Fruit fly (Drosophila melanogaster): ENCODE measurements around the gene CG14506.

DNA sequence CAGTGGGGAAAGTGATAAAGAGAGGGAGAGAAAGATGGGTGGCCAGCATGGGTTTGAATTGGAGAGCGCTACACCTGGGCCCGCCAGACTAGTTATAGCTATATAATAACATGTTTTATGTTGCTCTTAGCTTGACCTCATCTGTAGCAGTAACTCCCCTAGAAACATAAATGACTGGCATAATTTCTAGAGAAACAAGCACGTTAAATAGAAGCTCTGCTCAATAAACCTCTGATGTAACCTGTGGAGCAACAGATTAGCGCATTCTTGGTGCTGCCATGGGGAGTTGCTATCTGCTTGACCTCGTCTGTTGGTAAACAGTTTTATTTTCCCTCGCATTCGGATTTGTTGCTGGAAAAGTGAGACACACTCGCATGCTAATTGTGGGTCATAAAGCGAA is 21.7 kb upstream of the CG14506 start:
- TF ChIP-seq wdn (GFP tag; IDR thresholded peaks at IDR 0.05): 0 out of 2 replicates have a peak, but pooled peaks have one; percentile 23
- peak; percentile 21 for TF ChIP-seq CrebB (tag; optimal IDR thresholded peaks at IDR 0.05)

Measured in whole organism, embryonic.